Worm (Caenorhabditis elegans): ENCODE data around the gene col-140.

The col-140 gene

DNA sequence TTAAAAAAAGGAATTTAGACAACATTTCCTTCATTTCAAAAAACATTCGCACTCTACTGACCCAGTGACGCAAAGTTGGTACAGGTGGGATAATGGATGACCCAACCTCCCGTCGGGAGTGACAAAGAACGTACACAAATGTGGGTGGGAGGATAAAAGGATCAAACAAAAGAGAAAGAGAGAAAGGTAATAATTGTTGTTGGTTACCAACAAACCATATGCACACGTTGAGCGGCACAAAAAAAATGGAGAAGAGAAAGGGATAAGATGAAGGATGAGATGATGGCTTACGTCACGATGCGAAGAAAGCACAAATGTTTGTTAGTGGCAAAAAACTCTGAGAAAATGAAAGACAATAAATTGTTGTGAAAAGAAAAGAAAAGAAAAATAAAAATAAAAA, 15.0 kb upstream of the col-140 start:
- TF ChIP-seq eor-1 (tag; optimal IDR thresholded peaks at IDR 0.05) (no peak), daf-12 (tag; optimal IDR thresholded peaks at IDR 0.05) (no peak), lin-39 (tag; optimal IDR thresholded peaks at IDR 0.05) (peak; percentile 32), pha-4 (tag; optimal IDR thresholded peaks at IDR 0.05) (peak; percentile 60), R02D3.7 (tag; optimal IDR thresholded peaks at IDR 0.05) (no peak), ceh-16 (tag; optimal IDR thresholded peaks at IDR 0.05) (no peak), ceh-28 (tag; optimal IDR thresholded peaks at IDR 0.05) (no peak), fos-1 (tag; optimal IDR thresholded peaks at IDR 0.05) (no peak)

DNA sequence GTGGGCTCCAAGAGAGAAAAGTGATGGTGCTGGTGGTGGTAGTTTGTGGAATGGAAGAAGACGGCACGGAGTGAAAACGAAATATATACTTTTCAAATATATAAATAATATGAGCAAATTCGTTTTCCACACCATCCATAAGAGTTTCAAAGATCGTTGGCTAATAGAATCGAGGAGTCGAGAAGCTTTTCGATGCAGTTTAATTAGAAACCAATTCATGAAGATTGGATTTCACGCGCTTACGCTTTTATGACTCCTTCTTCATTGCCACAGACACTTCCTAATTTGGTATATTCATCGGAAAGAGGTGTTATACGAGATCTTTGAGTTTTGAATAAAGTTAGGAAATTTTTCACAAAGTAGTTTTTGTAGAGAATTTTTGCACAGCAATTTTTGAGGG, 14.0 kb upstream of the col-140 start:
- TF ChIP-seq snpc-4 (tag; optimal IDR thresholded peaks at IDR 0.05), result no peak
- no peak for TF ChIP-seq nhr-43 (tag; optimal IDR thresholded peaks at IDR 0.05; ENCODE audit: poor library complexity, severe bottlenecking)
- TF ChIP-seq lin-15B (tag; optimal IDR thresholded peaks at IDR 0.05), result no peak
- TF ChIP-seq pha-4 (tag; optimal IDR thresholded peaks at IDR 0.05), result no peak
- no peak for TF ChIP-seq aly-2 (tag; optimal IDR thresholded peaks at IDR 0.05)
- no peak for TF ChIP-seq nfya-1 (tag; optimal IDR thresholded peaks at IDR 0.05; ENCODE audit: insufficient read depth)
- TF ChIP-seq eor-1 (tag; optimal IDR thresholded peaks at IDR 0.05), result no peak
- no peak for TF ChIP-seq nhr-237 (tag; optimal IDR thresholded peaks at IDR 0.05)
- TF ChIP-seq hmg-11 (tag; optimal IDR thresholded peaks at IDR 0.05), result no peak
- TF ChIP-seq sea-2 (GFP tag; optimal IDR thresholded peaks at IDR 0.05), result no peak
- no peak for TF ChIP-seq unc-62 (GFP tag; optimal IDR thresholded peaks at IDR 0.05)
- no peak for TF ChIP-seq egl-5 (tag; optimal IDR thresholded peaks at IDR 0.05)
- no peak for TF ChIP-seq unc-39 (tag; optimal IDR thresholded peaks at IDR 0.05)
- TF ChIP-seq ceh-28 (tag; optimal IDR thresholded peaks at IDR 0.05), result no peak
- TF ChIP-seq zag-1 (tag; optimal IDR thresholded peaks at IDR 0.05), result no peak
- TF ChIP-seq ceh-9 (tag; optimal IDR thresholded peaks at IDR 0.05), result no peak
- TF ChIP-seq daf-12 (tag; optimal IDR thresholded peaks at IDR 0.05), result no peak

DNA sequence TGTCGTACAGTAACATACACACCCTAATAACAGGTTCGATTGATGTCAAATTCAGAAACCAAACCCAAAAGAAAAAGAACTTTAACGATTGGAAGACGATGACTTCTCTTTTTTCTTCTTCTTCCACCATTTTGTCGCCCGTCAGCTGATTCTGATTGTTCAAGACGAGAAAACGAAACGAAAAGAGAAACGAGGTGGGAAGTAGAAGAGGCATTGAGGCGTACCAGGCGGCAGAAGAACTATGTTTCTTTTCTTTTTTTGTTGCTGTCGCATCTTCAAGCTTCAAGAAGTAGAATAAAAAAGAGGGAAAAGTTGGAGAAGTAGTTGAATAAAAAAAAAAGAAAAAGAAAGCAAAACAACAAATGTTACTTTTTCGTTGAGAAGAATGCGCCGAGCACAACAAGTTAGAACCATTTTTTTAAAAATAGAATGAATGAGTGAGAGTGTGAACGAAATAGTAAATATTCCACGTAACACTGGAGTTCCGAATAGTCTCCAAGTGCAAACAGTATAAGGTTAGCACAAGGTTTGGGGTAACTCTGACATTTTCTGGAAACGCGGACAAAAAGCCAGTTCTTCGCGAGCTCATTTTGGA, 11.5 kb upstream of the col-140 start:
- TF ChIP-seq fkh-2 (tag; optimal IDR thresholded peaks at IDR 0.05) (no peak), elt-1 (tag; optimal IDR thresholded peaks at IDR 0.05) (no peak), nhr-67 (tag; optimal IDR thresholded peaks at IDR 0.05) (no peak), mdl-1 (tag; optimal IDR thresholded peaks at IDR 0.05) (no peak), nhr-76 (tag; optimal IDR thresholded peaks at IDR 0.05) (no peak), elt-2 (tag; optimal IDR thresholded peaks at IDR 0.05) (no peak), fkh-10 (GFP tag; optimal IDR thresholded peaks at IDR 0.05) (peak; percentile 44), nfya-1 (tag; optimal IDR thresholded peaks at IDR 0.05; ENCODE audit: insufficient read depth) (peak; percentile 4), pha-4 (tag; optimal IDR thresholded peaks at IDR 0.05) (peak; percentile 7)

DNA sequence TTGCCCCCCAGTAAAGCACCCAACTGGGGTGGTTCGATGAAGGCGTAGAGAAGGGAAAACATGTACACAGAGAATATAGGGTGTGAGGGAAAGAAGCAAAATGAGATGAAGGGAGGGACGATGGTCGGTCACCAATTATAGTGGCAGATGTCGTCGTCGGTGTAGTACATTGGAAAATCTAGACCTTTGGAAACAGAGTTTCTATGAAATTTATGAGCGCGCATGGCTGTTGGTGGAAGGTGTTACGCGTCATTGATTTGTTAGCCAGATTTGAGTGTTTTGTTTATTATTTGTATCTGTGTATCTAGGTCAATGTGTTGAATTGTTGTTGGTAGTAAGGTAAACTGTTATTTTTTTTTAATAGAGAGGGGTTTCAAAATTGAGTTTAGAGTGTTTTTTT, 10.1 kb upstream of the col-140 start:
- TF ChIP-seq nhr-23 (tag; optimal IDR thresholded peaks at IDR 0.05), result peak; percentile 51
- no peak for TF ChIP-seq egl-27 (tag; optimal IDR thresholded peaks at IDR 0.05)
- peak; percentile 7 for TF ChIP-seq egl-5 (tag; optimal IDR thresholded peaks at IDR 0.05)
- no peak for TF ChIP-seq nhr-43 (tag; optimal IDR thresholded peaks at IDR 0.05; ENCODE audit: poor library complexity, severe bottlenecking)

DNA sequence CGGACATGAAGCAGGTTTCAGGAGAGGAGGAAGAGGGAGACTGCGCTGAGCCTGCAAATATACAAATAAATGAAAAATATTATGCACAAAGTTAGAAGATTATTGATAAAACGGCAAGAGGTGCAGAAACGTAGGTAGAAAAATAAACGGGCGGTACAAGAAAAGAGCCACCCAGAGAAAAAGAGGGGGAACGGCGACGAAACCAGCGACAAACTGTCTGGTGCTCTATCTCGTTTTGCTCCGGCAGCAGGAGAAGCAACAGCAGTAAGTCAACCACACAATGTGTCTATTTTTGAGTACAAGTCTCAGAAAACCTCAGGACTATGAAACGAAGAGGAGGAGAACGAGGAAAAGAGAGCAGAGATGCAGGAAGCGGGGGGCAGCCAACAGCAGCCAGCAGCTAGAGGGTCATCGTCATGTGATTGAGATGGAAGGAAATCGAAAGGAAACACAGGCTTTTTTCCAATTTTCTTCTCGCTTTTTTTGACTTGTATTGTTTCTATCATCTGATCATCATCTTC, 9.1 kb upstream of the col-140 start, which contains the start of gene F26F12.3:
F26F12.3 (minus strand) TSS at position 51 of the 521 bp plus-strand sequence.
- TF ChIP-seq fkh-2 (tag; optimal IDR thresholded peaks at IDR 0.05) (no peak), daf-12 (tag; optimal IDR thresholded peaks at IDR 0.05) (no peak), ztf-11 (tag; optimal IDR thresholded peaks at IDR 0.05) (no peak), elt-2 (tag; optimal IDR thresholded peaks at IDR 0.05) (peak; percentile 88), ztf-4 (tag; optimal IDR thresholded peaks at IDR 0.05) (no peak), jun-1 (tag; optimal IDR thresholded peaks at IDR 0.05) (peak; percentile 3), snpc-4 (tag; optimal IDR thresholded peaks at IDR 0.05) (peak; percentile 10), lin-15B (tag; optimal IDR thresholded peaks at IDR 0.05) (peak; percentile 8), ama-1 (optimal IDR thresholded peaks at IDR 0.05) (peak; percentile 25), lin-39 (tag; optimal IDR thresholded peaks at IDR 0.05) (peak; percentile 82), pha-4 (tag; optimal IDR thresholded peaks at IDR 0.05) (peak; percentile 89), nhr-28 (tag; optimal IDR thresholded peaks at IDR 0.05) (no peak), ceh-16 (tag; optimal IDR thresholded peaks at IDR 0.05) (no peak), tbx-2 (tag; optimal IDR thresholded peaks at IDR 0.05) (peak; percentile 47), skn-1 (tag; optimal IDR thresholded peaks at IDR 0.05) (peak; percentile 19), egl-5 (tag; optimal IDR thresholded peaks at IDR 0.05) (peak; percentile 55), hmg-11 (tag; optimal IDR thresholded peaks at IDR 0.05) (peak; percentile 74), pqm-1 (tag; optimal IDR thresholded peaks at IDR 0.05) (peak; percentile 77), lsy-12 (tag; optimal IDR thresholded peaks at IDR 0.05) (peak; percentile 30), nfya-1 (tag; optimal IDR thresholded peaks at IDR 0.05; ENCODE audit: insufficient read depth) (peak; percentile 77), fkh-10 (GFP tag; optimal IDR thresholded peaks at IDR 0.05) (peak; percentile 66), nhr-11 (tag; optimal IDR thresholded peaks at IDR 0.05) (peak; percentile 47), ceh-82 (tag; optimal IDR thresholded peaks at IDR 0.05) (no peak)

Measured in whole organism, L3 larva.